Fruit fly (Drosophila melanogaster) whole organism, embryonic: ENCODE results near the gene CG14062.

Source experiments
- CG10147 ChIP-seq: fragments of 200-800 bp; sonication (Bioruptor generic); optimal IDR thresholded peaks from 2 replicates; lab custom pipeline; 2019; ENCODE audit warnings: missing biosample characterization, mild to moderate bottlenecking, missing genetic modification characterization, moderate library complexity
- CG10209 ChIP-seq: fragments of 200-800 bp; sonication (Bioruptor generic); optimal IDR thresholded peaks from 3 replicates; lab custom pipeline; 2017; ENCODE audit warnings: missing biosample characterization, mild to moderate bottlenecking, missing genetic modification characterization, missing genetic modification reagents
- CG10431 ChIP-seq: fragments of 200-800 bp; sonication (Bioruptor generic); optimal IDR thresholded peaks from 3 replicates; lab custom pipeline; 2018; ENCODE audit warnings: missing biosample characterization, mild to moderate bottlenecking, missing genetic modification characterization
- CG11093 ChIP-seq: fragments of 200-800 bp; sonication (Bioruptor generic); IDR thresholded peaks from 3 replicates; pipeline ENCODE4 v1.3.6; 2022; ENCODE audit warnings: missing biosample characterization, missing genetic modification characterization
- CG11696 ChIP-seq: fragments of 200-800 bp; sonication (Bioruptor generic); IDR thresholded peaks from 2 replicates; pipeline ENCODE4 v1.3.6; 2022; ENCODE audit warnings: missing biosample characterization, missing genetic modification characterization
- CG12236 ChIP-seq: fragments of 200-800 bp; sonication (Bioruptor generic); optimal IDR thresholded peaks from 2 replicates; lab custom pipeline; 2016; ENCODE audit warnings: missing biosample characterization, missing genetic modification characterization
- CG13287 ChIP-seq: fragments of 200-800 bp; sonication (Bioruptor generic); IDR thresholded peaks from 2 replicates; pipeline ENCODE4 v1.3.6; 2022; ENCODE audit warnings: missing biosample characterization, missing genetic modification characterization; ENCODE audit not compliant: partially characterized antibody
- CG14014 ChIP-seq: fragments of 200-800 bp; sonication (Bioruptor generic); IDR thresholded peaks from 2 replicates; pipeline ENCODE4 v1.3.6; 2022; ENCODE audit warnings: missing biosample characterization, missing genetic modification characterization
- CG1647 ChIP-seq: fragments of 200-800 bp; sonication (Bioruptor generic); optimal IDR thresholded peaks from 3 replicates; lab custom pipeline; 2016; ENCODE audit warnings: missing biosample characterization, missing genetic modification characterization
- CG30403 ChIP-seq: fragments of 200-800 bp; sonication (Bioruptor generic); optimal IDR thresholded peaks from 3 replicates; lab custom pipeline; 2016; ENCODE audit warnings: missing biosample characterization, missing genetic modification characterization
- CG30431 ChIP-seq: fragments of 200-800 bp; sonication (Bioruptor generic); optimal IDR thresholded peaks from 2 replicates; lab custom pipeline; 2017; ENCODE audit warnings: missing biosample characterization, missing genetic modification characterization
- CG33213 ChIP-seq: fragments of 200-800 bp; sonication (Bioruptor generic); optimal IDR thresholded peaks from 3 replicates; lab custom pipeline; 2016; ENCODE audit warnings: missing biosample characterization, missing genetic modification characterization
- CG34376 ChIP-seq: fragments of 200-800 bp; sonication (Bioruptor generic); optimal IDR thresholded peaks from 2 replicates; lab custom pipeline; 2018; ENCODE audit warnings: missing biosample characterization, mild to moderate bottlenecking, missing genetic modification characterization
- CG4360 ChIP-seq: fragments of 200-800 bp; sonication (Bioruptor generic); IDR thresholded peaks from 2 replicates; pipeline ENCODE4 v1.3.6; 2022; ENCODE audit warnings: missing biosample characterization, missing genetic modification characterization
- CG6683 ChIP-seq: fragments of 200-800 bp; sonication (Bioruptor generic); optimal IDR thresholded peaks from 2 replicates; lab custom pipeline; 2017; ENCODE audit warnings: missing biosample characterization, mild to moderate bottlenecking, missing genetic modification characterization, missing genetic modification reagents
- CG7372 ChIP-seq: fragments of 200-800 bp; sonication (Bioruptor generic); IDR thresholded peaks from 2 replicates; pipeline ENCODE4 v1.3.6; 2022; ENCODE audit warnings: missing biosample characterization, missing genetic modification characterization
- CG9609 ChIP-seq: fragments of 200-800 bp; sonication (Bioruptor generic); optimal IDR thresholded peaks from 3 replicates; lab custom pipeline; 2016; ENCODE audit warnings: missing biosample characterization, missing genetic modification characterization
- Chrac-16 ChIP-seq: fragments of 200-800 bp; sonication (Bioruptor generic); optimal IDR thresholded peaks from 3 replicates; lab custom pipeline; 2016; ENCODE audit warnings: missing biosample characterization, missing genetic modification characterization
- Lim3 ChIP-seq: fragments of 200-800 bp; sonication (Bioruptor generic); IDR thresholded peaks from 2 replicates; pipeline ENCODE4 v1.3.6; 2022; ENCODE audit warnings: missing biosample characterization, missing genetic modification characterization
- Meics ChIP-seq: fragments of 200-800 bp; sonication (Bioruptor generic); optimal IDR thresholded peaks from 2 replicates; lab custom pipeline; 2017; ENCODE audit warnings: missing biosample characterization, mild to moderate bottlenecking, missing genetic modification characterization
- Nf-YB ChIP-seq: fragments of 200-800 bp; sonication (Bioruptor generic); optimal IDR thresholded peaks from 3 replicates; lab custom pipeline; 2019; ENCODE audit warnings: missing biosample characterization, mild to moderate bottlenecking, missing genetic modification characterization, moderate library complexity
- Nf-YC ChIP-seq: fragments of 200-800 bp; optimal IDR thresholded peaks from 3 replicates; lab custom pipeline; 2019; ENCODE audit warnings: missing biosample characterization, mild to moderate bottlenecking, missing genetic modification characterization, moderate library complexity
- Oli ChIP-seq: fragments of 200-800 bp; sonication (Bioruptor generic); optimal IDR thresholded peaks from 2 replicates; lab custom pipeline; 2018; ENCODE audit warnings: missing biosample characterization, mild to moderate bottlenecking, missing genetic modification characterization, moderate library complexity
- PHDP ChIP-seq: fragments of 200-800 bp; sonication (Bioruptor generic); optimal IDR thresholded peaks from 3 replicates; lab custom pipeline; 2018; ENCODE audit warnings: missing biosample characterization, mild to moderate bottlenecking, missing genetic modification characterization, moderate library complexity
- Rfx ChIP-seq: fragments of 200-800 bp; sonication (Bioruptor generic); IDR thresholded peaks from 2 replicates; pipeline ENCODE4 v1.3.6; 2022; ENCODE audit warnings: missing biosample characterization, missing genetic modification characterization
- abd-A ChIP-seq: fragments of 200-800 bp; sonication (Bioruptor generic); optimal IDR thresholded peaks from 3 replicates; lab custom pipeline; 2019; ENCODE audit warnings: missing biosample characterization, mild to moderate bottlenecking, missing genetic modification characterization, moderate library complexity
- amos ChIP-seq: fragments of 200-800 bp; sonication (Bioruptor generic); IDR thresholded peaks from 2 replicates; pipeline ENCODE4 v1.3.6; 2022; ENCODE audit warnings: missing biosample characterization, missing genetic modification characterization; ENCODE audit not compliant: partially characterized antibody
- bowl ChIP-seq: fragments of 200-800 bp; sonication (Bioruptor generic); IDR thresholded peaks from 2 replicates; pipeline ENCODE4 v1.3.6; 2022; ENCODE audit warnings: missing biosample characterization, missing genetic modification characterization
- cato ChIP-seq: fragments of 200-800 bp; sonication (Bioruptor generic); optimal IDR thresholded peaks from 2 replicates; lab custom pipeline; 2016; ENCODE audit warnings: missing biosample characterization, missing genetic modification characterization, borderline replicate concordance
- dysf ChIP-seq: fragments of 200-800 bp; sonication (Bioruptor generic); IDR thresholded peaks from 3 replicates; pipeline ENCODE4 v1.3.6; 2022; ENCODE audit warnings: missing biosample characterization, missing genetic modification characterization
- esg ChIP-seq: fragments of 200-800 bp; sonication (Bioruptor generic); conservative IDR thresholded peaks from 2 replicates; pipeline ENCODE4 v1.3.6; 2022; ENCODE audit warnings: missing biosample characterization, missing genetic modification characterization
- exex ChIP-seq: fragments of 200-800 bp; sonication (Bioruptor generic); optimal IDR thresholded peaks from 4 replicates; lab custom pipeline; 2018; ENCODE audit warnings: missing biosample characterization, mild to moderate bottlenecking, missing genetic modification characterization, moderate library complexity
- eyg ChIP-seq: fragments of 200-800 bp; sonication (Bioruptor generic); optimal IDR thresholded peaks from 3 replicates; lab custom pipeline; 2016; ENCODE audit warnings: missing biosample characterization, missing genetic modification characterization
- fu2 ChIP-seq: fragments of 200-800 bp; sonication (Bioruptor generic); optimal IDR thresholded peaks from 2 replicates; lab custom pipeline; 2016; ENCODE audit warnings: missing biosample characterization, missing genetic modification characterization
- gcm ChIP-seq: fragments of 200-800 bp; sonication (Bioruptor generic); optimal IDR thresholded peaks from 2 replicates; lab custom pipeline; 2019; ENCODE audit warnings: missing biosample characterization, mild to moderate bottlenecking, missing genetic modification characterization, moderate library complexity
- grn ChIP-seq: fragments of 200-800 bp; sonication (Bioruptor generic); optimal IDR thresholded peaks from 3 replicates; lab custom pipeline; 2017; ENCODE audit warnings: missing biosample characterization, missing genetic modification characterization
- inv ChIP-seq: fragments of 200-800 bp; sonication (Bioruptor generic); IDR thresholded peaks from 2 replicates; pipeline ENCODE4 v1.3.6; 2022; ENCODE audit warnings: missing biosample characterization, missing genetic modification characterization; ENCODE audit not compliant: partially characterized antibody
- lab ChIP-seq: fragments of 200-800 bp; sonication (Bioruptor generic); optimal IDR thresholded peaks from 3 replicates; lab custom pipeline; 2017; ENCODE audit warnings: missing biosample characterization, missing genetic modification characterization, mild to moderate bottlenecking, moderate library complexity, missing genetic modification reagents
- mirr ChIP-seq: fragments of 200-800 bp; sonication (Bioruptor generic); optimal IDR thresholded peaks from 3 replicates; lab custom pipeline; 2018; ENCODE audit warnings: missing biosample characterization, mild to moderate bottlenecking, missing genetic modification characterization
- nerfin-1 ChIP-seq: fragments of 200-800 bp; sonication (Bioruptor generic); optimal IDR thresholded peaks from 3 replicates; lab custom pipeline; 2019; ENCODE audit warnings: missing biosample characterization, mild to moderate bottlenecking, missing genetic modification characterization, moderate library complexity
- oc ChIP-seq: fragments of 200-800 bp; sonication (Bioruptor generic); optimal IDR thresholded peaks from 2 replicates; lab custom pipeline; 2018; ENCODE audit warnings: missing biosample characterization, mild to moderate bottlenecking, missing genetic modification characterization, moderate library complexity
- pros ChIP-seq: fragments of 200-800 bp; sonication (Bioruptor generic); optimal IDR thresholded peaks from 3 replicates; lab custom pipeline; 2019; ENCODE audit warnings: missing biosample characterization, mild to moderate bottlenecking, missing genetic modification characterization, moderate library complexity
- psq ChIP-seq: fragments of 200-800 bp; sonication (Bioruptor generic); optimal IDR thresholded peaks from 2 replicates; lab custom pipeline; 2017; ENCODE audit warnings: missing biosample characterization, missing genetic modification characterization
- ranshi ChIP-seq: fragments of 200-800 bp; sonication (Bioruptor generic); IDR thresholded peaks from 2 replicates; pipeline ENCODE4 v1.3.6; 2022; ENCODE audit warnings: missing biosample characterization, missing genetic modification characterization
- sens ChIP-seq: fragments of 200-800 bp; sonication (Bioruptor generic); peaks from one replicate; lab custom pipeline; 2016; ENCODE audit warnings: missing biosample characterization, missing genetic modification characterization
- sisA ChIP-seq: fragments of 200-800 bp; sonication (Bioruptor generic); IDR thresholded peaks from 2 replicates; pipeline ENCODE4 v1.3.6; 2022; ENCODE audit warnings: missing biosample characterization, missing genetic modification characterization
- tin ChIP-seq: fragments of 200-800 bp; sonication (Bioruptor generic); optimal IDR thresholded peaks from 3 replicates; lab custom pipeline; 2016; ENCODE audit warnings: missing biosample characterization, missing genetic modification characterization
- tio ChIP-seq: fragments of 200-800 bp; sonication (Bioruptor generic); optimal IDR thresholded peaks from 2 replicates; lab custom pipeline; 2017; ENCODE audit warnings: missing biosample characterization, missing genetic modification characterization, inconsistent platforms
- vnd ChIP-seq: fragments of 200-800 bp; sonication (Bioruptor generic); IDR thresholded peaks from 3 replicates; pipeline ENCODE4 v1.3.6; 2022; ENCODE audit warnings: missing biosample characterization, missing genetic modification characterization; ENCODE audit not compliant: partially characterized antibody

The CG14062 gene

dm6 chr3R:28603561-28603960 lies 39.1 kb downstream of the CG14062 start:
- TF ChIP-seq CG12236 (GFP tag; lab: Kevin White, UChicago) (no peak), exex (tag; lab: Kevin White, UChicago) (peak; percentile 67), Chrac-16 (GFP tag; lab: Kevin White, UChicago) (no peak), CG34376 (peak; percentile 77), tin (no peak), CG10209 (GFP tag; lab: Kevin White, UChicago) (no peak), sens (GFP tag; lab: Kevin White, UChicago) (peak; percentile 8), bowl (GFP tag; lab: Robert Waterston, UW) (no peak), mirr (peak; percentile 53)

dm6 chr3R:28600144-28600792 lies 42.4 kb downstream of the CG14062 start:
- TF ChIP-seq CG1647 (GFP tag; lab: Kevin White, UChicago) (no peak), dysf (GFP tag; lab: Robert Waterston, UW) (no peak), CG11696 (GFP tag; lab: Robert Waterston, UW) (no peak), CG14014 (GFP tag; lab: Robert Waterston, UW) (no peak), esg (no peak), CG33213 (GFP tag; lab: Kevin White, UChicago) (no peak), pros (GFP tag; lab: Kevin White, UChicago) (no peak), lab (GFP tag; lab: Kevin White, UChicago) (no peak), nerfin-1 (tag; lab: Kevin White, UChicago) (peak; percentile 58), CG10431 (peak; percentile 5), Rfx (GFP tag; lab: Robert Waterston, UW) (peak; percentile 54; the same call in 1 of the 2 replicates), eyg (GFP tag; lab: Kevin White, UChicago) (no peak), abd-A (tag; lab: Kevin White, UChicago) (no peak), amos (GFP tag; lab: Robert Waterston, UW) (peak; percentile 65), CG30403 (GFP tag; lab: Kevin White, UChicago) (no peak), ranshi (GFP tag; lab: Robert Waterston, UW) (no peak), CG13287 (GFP tag; lab: Robert Waterston, UW) (peak; percentile 52), Nf-YB (no peak), CG11093 (no peak), sisA (GFP tag; lab: Robert Waterston, UW) (no peak), fu2 (GFP tag; lab: Kevin White, UChicago) (peak; percentile 37), CG10147 (GFP tag; lab: Kevin White, UChicago) (peak; percentile 16), cato (no peak), Oli (tag; lab: Kevin White, UChicago) (no peak), oc (tag; lab: Kevin White, UChicago) (no peak), CG7372 (GFP tag; lab: Robert Waterston, UW) (no peak), CG6683 (GFP tag; lab: Kevin White, UChicago) (no peak), Nf-YC (tag; lab: Kevin White, UChicago) (peak; percentile 12), CG30431 (GFP tag; lab: Kevin White, UChicago) (no peak), Meics (no peak), inv (GFP tag; lab: Robert Waterston, UW) (peak; percentile 43; the same call in 1 of the 2 replicates), vnd (GFP tag; lab: Robert Waterston, UW) (0 out of 3 replicates have a peak, but pooled peaks have one; percentile 39), CG4360 (GFP tag; lab: Robert Waterston, UW) (no peak), psq (GFP tag; lab: Kevin White, UChicago) (no peak), CG9609 (GFP tag; lab: Kevin White, UChicago) (no peak), grn (GFP tag; lab: Kevin White, UChicago) (peak; percentile 13), gcm (GFP tag; lab: Kevin White, UChicago) (no peak), PHDP (tag; lab: Kevin White, UChicago) (no peak), tio (no peak), Lim3 (no peak)
